Fruit fly (Drosophila melanogaster): Measurements from ENCODE around the gene CG4497.

Gene CG4497

dm6 chr2L:7241499-7241898 is 47.1 kb upstream of the CG4497 start:
- TF ChIP-seq N (GFP tag; optimal IDR thresholded peaks at IDR 0.05) (no peak), Rel (GFP tag; optimal IDR thresholded peaks at IDR 0.05) (no peak), Rel (tag; optimal IDR thresholded peaks at IDR 0.05) (peak; percentile 89)

- TF ChIP-seq Hr78 (GFP tag; optimal IDR thresholded peaks at IDR 0.05): no peak
- TF ChIP-seq Hnf4 (GFP tag; optimal IDR thresholded peaks at IDR 0.05): no peak
- no peak for TF ChIP-seq pan (optimal IDR thresholded peaks at IDR 0.05)
- no peak for TF ChIP-seq sage (GFP tag; optimal IDR thresholded peaks at IDR 0.05)
- no peak for TF ChIP-seq Dfd (GFP tag; optimal IDR thresholded peaks at IDR 0.05)
- no peak for TF ChIP-seq Dif (GFP tag; optimal IDR thresholded peaks at IDR 0.05; ENCODE audit: partially characterized antibody)
- TF ChIP-seq Rel (GFP tag; optimal IDR thresholded peaks at IDR 0.05): no peak
- TF ChIP-seq Rel (tag; optimal IDR thresholded peaks at IDR 0.05): no peak
- TF ChIP-seq OdsH (GFP tag; optimal IDR thresholded peaks at IDR 0.05): no peak
- no peak for TF ChIP-seq fru (GFP tag; optimal IDR thresholded peaks at IDR 0.05)
- no peak for TF ChIP-seq Jra (GFP tag; optimal IDR thresholded peaks at IDR 0.05)
- TF ChIP-seq Vsx2 (GFP tag; optimal IDR thresholded peaks at IDR 0.05; ENCODE audit: partially characterized antibody): no peak
- TF ChIP-seq h (GFP tag; optimal IDR thresholded peaks at IDR 0.05): no peak
- TF ChIP-seq brk (GFP tag; optimal IDR thresholded peaks at IDR 0.05): no peak
- TF ChIP-seq CG32264 (GFP tag; optimal IDR thresholded peaks at IDR 0.05): no peak
- no peak for TF ChIP-seq usp (GFP tag; optimal IDR thresholded peaks at IDR 0.05)
Measured at dm6 chr2L:7240964-7241363, 46.6 kb upstream of the CG4497 start.

- TF ChIP-seq Hr78 (GFP tag; optimal IDR thresholded peaks at IDR 0.05) (no peak), fru (GFP tag; optimal IDR thresholded peaks at IDR 0.05) (no peak), h (GFP tag; optimal IDR thresholded peaks at IDR 0.05) (no peak), dmrt93B (GFP tag; optimal IDR thresholded peaks at IDR 0.05) (no peak), dl (GFP tag; optimal IDR thresholded peaks at IDR 0.05; ENCODE audit: insufficient read depth in 1 of 2, partially characterized antibody in 2 of 2) (no peak), Hnf4 (GFP tag; optimal IDR thresholded peaks at IDR 0.05) (no peak), tai (GFP tag; optimal IDR thresholded peaks at IDR 0.05) (no peak), Jra (GFP tag; optimal IDR thresholded peaks at IDR 0.05) (no peak), OdsH (GFP tag; optimal IDR thresholded peaks at IDR 0.05) (no peak), CG9705 (GFP tag; optimal IDR thresholded peaks at IDR 0.05) (no peak)
Measured at dm6 chr2L:7240311-7240710, 45.9 kb upstream of the CG4497 start.

DNA sequence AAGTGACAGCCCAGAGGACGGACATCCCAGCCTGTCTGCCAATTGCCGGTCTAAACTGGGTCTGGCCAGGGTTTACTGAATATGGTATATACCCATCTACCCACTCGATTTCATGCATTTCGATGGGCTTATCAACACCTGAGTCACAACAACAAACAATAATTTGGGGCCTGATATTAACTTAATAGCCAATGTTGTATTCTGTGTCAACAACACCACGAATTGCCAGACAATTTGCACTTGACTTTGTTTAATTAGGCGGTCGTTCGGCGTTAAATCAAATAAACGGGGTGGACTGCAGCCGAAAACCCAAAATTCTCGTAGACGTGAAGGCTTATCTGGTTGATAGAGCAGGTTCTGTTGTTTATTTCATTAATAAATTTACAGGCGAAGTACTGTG is 44.9 kb upstream of the CG4497 start:
- TF ChIP-seq rgr (GFP tag; optimal IDR thresholded peaks at IDR 0.05) (peak; percentile 89), Abd-B (GFP tag; optimal IDR thresholded peaks at IDR 0.05) (no peak), dmrt93B (GFP tag; optimal IDR thresholded peaks at IDR 0.05) (peak; percentile 32), HLH106 (tag; optimal IDR thresholded peaks at IDR 0.05) (peak; percentile 5), CG32264 (GFP tag; optimal IDR thresholded peaks at IDR 0.05) (peak; percentile 88), brk (GFP tag; optimal IDR thresholded peaks at IDR 0.05) (peak; percentile 80), N (GFP tag; optimal IDR thresholded peaks at IDR 0.05) (no peak), GATAd (GFP tag; optimal IDR thresholded peaks at IDR 0.05) (peak; percentile 61), psq (GFP tag; optimal IDR thresholded peaks at IDR 0.05) (peak; percentile 56), Myc (optimal IDR thresholded peaks at IDR 0.05) (no peak), usp (GFP tag; optimal IDR thresholded peaks at IDR 0.05) (no peak), lola (GFP tag; optimal IDR thresholded peaks at IDR 0.05) (no peak), Hr78 (GFP tag; optimal IDR thresholded peaks at IDR 0.05) (no peak), foxo (GFP tag; optimal IDR thresholded peaks at IDR 0.05) (peak; percentile 77 to 78), Hnf4 (GFP tag; optimal IDR thresholded peaks at IDR 0.05) (peak; percentile 83), Hr83 (GFP tag; optimal IDR thresholded peaks at IDR 0.05; ENCODE audit: poor library complexity, severe bottlenecking) (peak; percentile 99), Rel (GFP tag; optimal IDR thresholded peaks at IDR 0.05) (peak; percentile 65), Rel (tag; optimal IDR thresholded peaks at IDR 0.05) (peak; percentile 44), Mio (GFP tag; optimal IDR thresholded peaks at IDR 0.05) (peak; percentile 34), jim (GFP tag; optimal IDR thresholded peaks at IDR 0.05) (peak; percentile 7), pan (optimal IDR thresholded peaks at IDR 0.05) (no peak), ey (GFP tag; optimal IDR thresholded peaks at IDR 0.05) (peak; percentile 57), Vsx2 (GFP tag; optimal IDR thresholded peaks at IDR 0.05; ENCODE audit: partially characterized antibody) (no peak), CG9705 (GFP tag; optimal IDR thresholded peaks at IDR 0.05) (peak; percentile 24), sage (GFP tag; optimal IDR thresholded peaks at IDR 0.05) (peak; percentile 68), br (GFP tag; optimal IDR thresholded peaks at IDR 0.05) (peak; percentile 84), sv (GFP tag; optimal IDR thresholded peaks at IDR 0.05) (no peak), woc (GFP tag; optimal IDR thresholded peaks at IDR 0.05) (peak; percentile 30), CrebA (GFP tag; optimal IDR thresholded peaks at IDR 0.05; ENCODE audit: borderline replicate concordance) (peak; percentile 88), fru (GFP tag; optimal IDR thresholded peaks at IDR 0.05) (peak; percentile 70), OdsH (GFP tag; optimal IDR thresholded peaks at IDR 0.05) (peak; percentile 92), dsf (GFP tag; optimal IDR thresholded peaks at IDR 0.05; ENCODE audit: borderline replicate concordance) (no peak), Dfd (GFP tag; optimal IDR thresholded peaks at IDR 0.05) (no peak), Jra (GFP tag; optimal IDR thresholded peaks at IDR 0.05) (peak; percentile 81), h (GFP tag; optimal IDR thresholded peaks at IDR 0.05) (peak; percentile 93), tai (GFP tag; optimal IDR thresholded peaks at IDR 0.05) (peak; percentile 81), Dif (GFP tag; optimal IDR thresholded peaks at IDR 0.05; ENCODE audit: partially characterized antibody) (no peak), dl (GFP tag; optimal IDR thresholded peaks at IDR 0.05; ENCODE audit: insufficient read depth in 1 of 2, partially characterized antibody in 2 of 2) (peak in 1 of 2 experiments; percentile 0), Sp1 (GFP tag; optimal IDR thresholded peaks at IDR 0.05) (peak; percentile 66)
